Fruit fly (Drosophila melanogaster): Measurements from ENCODE around the gene CG14115.

The CG14115 gene

DNA sequence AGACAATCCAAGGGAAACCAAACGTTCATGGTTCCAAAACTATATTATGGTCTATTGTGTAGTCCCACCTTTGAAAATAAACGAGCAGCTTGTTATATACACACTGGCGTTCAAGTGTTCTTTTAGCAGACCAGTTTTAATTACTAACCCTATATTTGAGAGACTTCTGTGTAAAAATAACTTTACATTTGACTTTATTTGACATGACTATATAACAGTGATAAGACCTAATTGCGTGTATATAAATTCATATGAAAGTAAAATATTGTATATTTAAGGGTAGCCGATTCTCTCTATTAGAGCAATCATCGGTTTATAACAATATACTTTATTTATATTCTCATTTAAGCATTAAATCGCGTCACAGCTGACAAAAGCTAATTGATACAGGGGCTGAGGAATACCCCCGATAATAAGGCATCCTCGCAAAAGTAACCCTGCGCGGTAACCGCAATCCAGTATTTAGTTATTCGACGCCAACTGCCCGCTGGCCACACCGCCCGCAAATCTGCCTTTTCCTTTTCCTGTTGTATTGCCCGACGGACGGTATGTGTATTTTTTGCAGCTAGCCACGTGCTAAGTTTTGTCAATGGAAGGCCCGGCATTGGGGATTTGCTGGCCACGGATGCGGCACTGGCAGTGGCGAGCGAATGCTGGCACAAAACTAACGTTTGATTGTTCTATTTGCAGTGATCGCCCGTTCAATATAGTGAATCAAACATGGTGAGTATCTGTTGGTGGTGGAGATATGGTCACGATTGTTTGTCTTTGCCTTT is 19.7 kb downstream of the CG14115 start, which contains the start of gene RpS4 (continued):
- TF ChIP-seq CG17385 (GFP tag; optimal IDR thresholded peaks at IDR 0.05), result peak; percentile 92
- peak; percentile 92 for TF ChIP-seq sr (GFP tag; IDR thresholded peaks at IDR 0.05)
- peak; percentile 89 for TF ChIP-seq CG12104 (GFP tag; optimal IDR thresholded peaks at IDR 0.05)
- TF ChIP-seq gcm2 (GFP tag; optimal IDR thresholded peaks at IDR 0.05), result peak; percentile 94
- peak; percentile 93 for TF ChIP-seq Lhr (GFP tag; optimal IDR thresholded peaks at IDR 0.05)
- TF ChIP-seq fru (optimal IDR thresholded peaks at IDR 0.05), result no peak
- peak; percentile 54 for TF ChIP-seq CG15696 (tag; optimal IDR thresholded peaks at IDR 0.05)
- peak; percentile 27 for TF ChIP-seq Dp (GFP tag; optimal IDR thresholded peaks at IDR 0.05)
- TF ChIP-seq Atf-2 (GFP tag; optimal IDR thresholded peaks at IDR 0.05), result peak; percentile 70
- TF ChIP-seq exex (tag; optimal IDR thresholded peaks at IDR 0.05), result peak; percentile 63
- peak; percentile 63; the same call in 1 of the 3 replicates for TF ChIP-seq jigr1 (GFP tag; IDR thresholded peaks at IDR 0.05)
- peak; percentile 99 for TF ChIP-seq CG6765 (GFP tag; optimal IDR thresholded peaks at IDR 0.05)
- peak; percentile 78 for TF ChIP-seq CG9215 (GFP tag; IDR thresholded peaks at IDR 0.05)
- TF ChIP-seq psq (GFP tag; optimal IDR thresholded peaks at IDR 0.05), result peak; percentile 64
- TF ChIP-seq lov (optimal IDR thresholded peaks at IDR 0.05), result no peak
- peak; percentile 96 for TF ChIP-seq lov (GFP tag; IDR thresholded peaks at IDR 0.05)
- no peak for TF ChIP-seq CG14860 (GFP tag; IDR thresholded peaks at IDR 0.05; ENCODE audit: partially characterized antibody)
- TF ChIP-seq dmrt11E (tag; optimal IDR thresholded peaks at IDR 0.05), result peak; percentile 78
- peak; percentile 95 for TF ChIP-seq nau (GFP tag; optimal IDR thresholded peaks at IDR 0.05)
- peak; percentile 99 for TF ChIP-seq Med (GFP tag)
- peak; percentile 80 for TF ChIP-seq zen (tag; optimal IDR thresholded peaks at IDR 0.05)
- peak; percentile 92 for TF ChIP-seq CG32532 (GFP tag; IDR thresholded peaks at IDR 0.05)
- peak; percentile 98 for TF ChIP-seq dm (GFP tag; optimal IDR thresholded peaks at IDR 0.05)
- TF ChIP-seq NK7.1 (GFP tag; optimal IDR thresholded peaks at IDR 0.05), result peak; percentile 87
- peak; percentile 80 for TF ChIP-seq ranshi (GFP tag; IDR thresholded peaks at IDR 0.05)
- TF ChIP-seq CG1529 (GFP tag; optimal IDR thresholded peaks at IDR 0.05), result peak; percentile 89
- TF ChIP-seq btn (GFP tag; optimal IDR thresholded peaks at IDR 0.05), result peak; percentile 84
- 0 out of 2 replicates have a peak, but pooled peaks have one; percentile 51 for TF ChIP-seq Lim3 (GFP tag; IDR thresholded peaks at IDR 0.05)
- TF ChIP-seq Fer2 (tag; optimal IDR thresholded peaks at IDR 0.05), result peak; percentile 81
- peak; percentile 64 for TF ChIP-seq Oli (tag; optimal IDR thresholded peaks at IDR 0.05)
- peak; percentile 92 for TF ChIP-seq scrt (GFP tag; optimal IDR thresholded peaks at IDR 0.05)
- TF ChIP-seq odd (GFP tag; optimal IDR thresholded peaks at IDR 0.05), result peak; percentile 98
- peak; percentile 69 for TF ChIP-seq luna (GFP tag; optimal IDR thresholded peaks at IDR 0.05)
- TF ChIP-seq MESR4 (GFP tag; optimal IDR thresholded peaks at IDR 0.05), result peak; percentile 100
- TF ChIP-seq cas (GFP tag; IDR thresholded peaks at IDR 0.05), result peak; percentile 26; the same call in 1 of the 2 replicates
- TF ChIP-seq TFAM (GFP tag; optimal IDR thresholded peaks at IDR 0.05), result peak; percentile 63
- peak; percentile 57 for TF ChIP-seq jumu (GFP tag; optimal IDR thresholded peaks at IDR 0.05)
- TF ChIP-seq CG9609 (GFP tag; optimal IDR thresholded peaks at IDR 0.05), result peak; percentile 77
- TF ChIP-seq Max (GFP tag; optimal IDR thresholded peaks at IDR 0.05), result peak; percentile 87
- peak; percentile 73; the same call in 1 of the 2 replicates for TF ChIP-seq CG32767 (GFP tag; IDR thresholded peaks at IDR 0.05)
- TF ChIP-seq ind (GFP tag; optimal IDR thresholded peaks at IDR 0.05), result peak; percentile 70
- peak; percentile 21 for TF ChIP-seq pita (GFP tag; optimal IDR thresholded peaks at IDR 0.05)
- TF ChIP-seq yki (optimal IDR thresholded peaks at IDR 0.05), result no peak
- peak; percentile 86 for TF ChIP-seq CG12769 (tag; optimal IDR thresholded peaks at IDR 0.05)
- TF ChIP-seq CG9817 (tag; optimal IDR thresholded peaks at IDR 0.05), result peak; percentile 81
- TF ChIP-seq emc (GFP tag; optimal IDR thresholded peaks at IDR 0.05), result peak; percentile 68
- peak; percentile 93 for TF ChIP-seq CG9727 (GFP tag; optimal IDR thresholded peaks at IDR 0.05)
- peak; percentile 68 for TF ChIP-seq CG18262 (tag; optimal IDR thresholded peaks at IDR 0.05)
- TF ChIP-seq tll (GFP tag; optimal IDR thresholded peaks at IDR 0.05), result peak; percentile 32 to 33
